Worm (Caenorhabditis elegans) whole organism, mixed stage, embryonic: ENCODE data around the gene ubl-1.

Experiments used
- ceh-39 ChIP-seq: fragments of 150-350 bp; optimal IDR thresholded peaks from 2 replicates; lab custom pipeline; 2014; ENCODE audit warnings: missing biosample characterization, missing genetic modification characterization
- lin-13 ChIP-seq: fragments of 150-350 bp; optimal IDR thresholded peaks from 2 replicates; lab custom pipeline; 2014; ENCODE audit warnings: missing biosample characterization, missing genetic modification characterization
- mls-2 ChIP-seq: sonication (generic microtip); optimal IDR thresholded peaks from 2 replicates; lab custom pipeline; 2016; ENCODE audit warnings: mild to moderate bottlenecking, missing genetic modification characterization, moderate library complexity, missing compliant biosample characterization
- nhr-237 ChIP-seq: fragments of 150-350 bp; optimal IDR thresholded peaks from 2 replicates; lab custom pipeline; 2014; ENCODE audit warnings: missing biosample characterization, missing genetic modification characterization
- pha-4 ChIP-seq: fragments of 150-350 bp; optimal IDR thresholded peaks from 2 replicates; lab custom pipeline; 2018; ENCODE audit warnings: missing biosample characterization, missing genetic modification reagents, missing genetic modification characterization
- unc-120 ChIP-seq: sonication (generic microtip); optimal IDR thresholded peaks from 2 replicates; lab custom pipeline; 2017; ENCODE audit warnings: missing genetic modification characterization, missing compliant biosample characterization; ENCODE audit not compliant: poor library complexity, severe bottlenecking

DNA sequence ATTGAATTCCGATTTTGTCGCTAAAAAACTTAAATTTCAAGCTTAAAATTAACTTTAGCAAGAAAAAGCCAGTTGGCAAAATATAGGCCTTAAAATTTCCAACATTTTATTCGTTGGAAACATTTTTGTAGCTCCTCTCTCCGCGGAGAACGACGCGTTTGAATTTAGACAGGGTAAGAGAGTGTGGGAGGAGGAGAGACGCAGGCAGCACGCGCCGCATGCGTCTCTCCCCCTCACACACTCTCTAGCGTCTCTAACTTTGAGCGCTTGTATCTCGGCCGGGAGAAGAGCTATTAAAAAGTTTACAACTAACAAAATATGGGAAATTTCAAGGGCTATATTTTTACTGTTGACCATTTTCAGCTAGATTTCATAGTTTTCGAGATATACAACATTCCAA is 6.8 kb upstream of the ubl-1 start:
- TF ChIP-seq mls-2 (tag; lab: Kevin White, UChicago) (no peak), unc-120 (tag; lab: Kevin White, UChicago) (no peak), lin-13 (tag; lab: Kevin White, UChicago) (no peak), pha-4 (tag; lab: Kevin White, UChicago) (no peak), ceh-39 (no peak), nhr-237 (tag; lab: Kevin White, UChicago) (no peak)
